Fruit fly (Drosophila melanogaster) whole organism, embryonic: Measurements from ENCODE around the gene dachs.

Experiments
- Bteb2 ChIP-seq: fragments of 200-800 bp; sonication (Bioruptor generic); optimal IDR thresholded peaks from 2 replicates; lab custom pipeline; 2016; ENCODE audit warnings: missing biosample characterization, missing genetic modification characterization
- CG13296 ChIP-seq: fragments of 200-800 bp; sonication (Bioruptor generic); optimal IDR thresholded peaks from 3 replicates; lab custom pipeline; 2018; ENCODE audit warnings: missing biosample characterization, mild to moderate bottlenecking, missing genetic modification characterization
- CG13624 ChIP-seq: fragments of 200-800 bp; sonication (Bioruptor generic); optimal IDR thresholded peaks from 2 replicates; lab custom pipeline; 2016; ENCODE audit warnings: missing biosample characterization, missing genetic modification characterization
- CG3407 ChIP-seq: fragments of 200-800 bp; sonication (Bioruptor generic); optimal IDR thresholded peaks from 2 replicates; lab custom pipeline; 2018; ENCODE audit warnings: missing biosample characterization, mild to moderate bottlenecking, missing genetic modification characterization
- CG4424 ChIP-seq: fragments of 200-800 bp; sonication (Bioruptor generic); optimal IDR thresholded peaks from 3 replicates; lab custom pipeline; 2016; ENCODE audit warnings: missing biosample characterization, missing genetic modification characterization
- CG4730 ChIP-seq: fragments of 200-800 bp; sonication (Bioruptor generic); IDR thresholded peaks from 2 replicates; pipeline ENCODE4 v1.3.6; 2022; ENCODE audit warnings: missing biosample characterization, missing genetic modification characterization
- Opbp ChIP-seq: fragments of 200-800 bp; sonication (Bioruptor generic); IDR thresholded peaks from 3 replicates; pipeline ENCODE4 v1.3.6; 2022; ENCODE audit warnings: missing biosample characterization, missing genetic modification characterization; ENCODE audit not compliant: partially characterized antibody
- ci ChIP-seq: fragments of 200-800 bp; sonication (Bioruptor generic); IDR thresholded peaks from 3 replicates; pipeline ENCODE4 v1.3.6; 2022; ENCODE audit warnings: missing biosample characterization, missing genetic modification characterization
- kah ChIP-seq: fragments of 200-800 bp; sonication (Bioruptor generic); optimal IDR thresholded peaks from 2 replicates; lab custom pipeline; 2018; ENCODE audit warnings: missing biosample characterization, mild to moderate bottlenecking, missing genetic modification characterization
- run ChIP-seq: fragments of 200-800 bp; sonication (Bioruptor generic); optimal IDR thresholded peaks from 3 replicates; lab custom pipeline; 2018; ENCODE audit warnings: missing biosample characterization, mild to moderate bottlenecking, missing genetic modification characterization

dm6 chr2L:8418113-8418885 lies 48.3 kb upstream of the dachs start:
- TF ChIP-seq run (tag; lab: Kevin White, UChicago) (no peak), Opbp (GFP tag; lab: Robert Waterston, UW) (no peak), ci (GFP tag; lab: Robert Waterston, UW) (no peak), CG4730 (GFP tag; lab: Robert Waterston, UW) (no peak), kah (GFP tag; lab: Kevin White, UChicago) (no peak), CG4424 (GFP tag; lab: Kevin White, UChicago) (no peak), CG13296 (GFP tag; lab: Kevin White, UChicago) (no peak), CG3407 (GFP tag; lab: Kevin White, UChicago) (no peak), CG13624 (no peak), Bteb2 (no peak)
